Worm (Caenorhabditis elegans) whole organism, early embryonic: ENCODE results near the gene R02F11.1.

ENCODE experiments used
- F13C5.2 ChIP-seq: sonication (generic microtip); optimal IDR thresholded peaks from 2 replicates; lab custom pipeline; 2017; ENCODE audit warnings: mild to moderate bottlenecking, missing genetic modification characterization, inconsistent platforms, missing compliant biosample characterization
- ceh-36 ChIP-seq: sonication (generic microtip); optimal IDR thresholded peaks from 2 replicates; lab custom pipeline; 2016; ENCODE audit warnings: missing genetic modification characterization, inconsistent platforms, missing compliant biosample characterization
- pes-1 ChIP-seq: fragments of 200-800 bp; sonication (Bioruptor generic); IDR thresholded peaks from 2 replicates; pipeline ENCODE4 v1.3.6; 2022; ENCODE audit warnings: missing genetic modification reagents, missing genetic modification characterization, missing compliant biosample characterization
- tbx-11 ChIP-seq: fragments of 200-800 bp; sonication (Bioruptor generic); IDR thresholded peaks from 2 replicates; pipeline ENCODE4 v1.3.6; 2022; ENCODE audit warnings: missing genetic modification characterization, missing compliant biosample characterization

ce11 chrV:4847424-4847823 lies 46.5 kb downstream of the R02F11.1 start, which contains the start of gene abhd-5.1:
- TF ChIP-seq F13C5.2 (tag; lab: Kevin White, UChicago) (no peak), pes-1 (no peak), tbx-11 (GFP tag; lab: Robert Waterston, UW) (no peak), ceh-36 (no peak)
